Worm (Caenorhabditis elegans): ENCODE measurements around the gene sym-3.

sym-3 gene

DNA sequence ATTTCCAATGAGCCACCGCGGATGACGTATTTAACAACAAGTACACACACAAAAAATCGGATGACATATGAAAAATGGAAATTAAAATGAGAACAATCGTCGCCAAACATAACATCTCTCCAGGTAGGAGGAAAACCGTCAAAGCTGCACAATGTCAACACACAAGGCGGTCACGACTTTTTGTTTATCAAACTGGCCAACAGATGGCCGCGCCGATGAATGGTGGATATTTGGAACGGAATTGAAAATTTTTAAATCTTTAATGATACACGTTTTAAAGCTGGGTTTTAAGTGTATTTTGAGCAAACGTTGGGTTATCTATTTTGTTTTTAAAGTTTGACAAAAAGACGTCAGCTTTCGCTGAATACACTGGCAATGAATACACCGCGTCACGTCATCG is 7.7 kb downstream of the sym-3 start (continued):
- no peak for TF ChIP-seq atf-7 (tag; optimal IDR thresholded peaks at IDR 0.05)

DNA sequence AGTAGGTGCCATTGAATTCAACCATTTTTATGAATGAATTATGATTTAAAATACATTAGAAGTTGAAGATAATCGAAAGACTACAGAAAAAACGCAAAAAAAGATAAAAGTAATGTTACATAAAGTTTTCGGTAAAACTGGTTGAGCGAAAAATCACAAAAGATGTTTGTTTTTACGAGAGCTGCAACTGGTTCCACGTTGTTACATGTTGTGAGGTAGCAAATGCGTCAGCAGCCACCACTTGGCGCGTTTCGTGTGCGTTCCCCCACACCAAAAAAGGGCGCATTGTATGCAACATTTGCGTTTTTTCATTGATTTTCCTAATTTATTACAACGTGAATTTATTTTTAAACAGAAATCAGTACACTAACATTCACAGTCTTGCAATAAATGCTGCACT is 8.6 kb downstream of the sym-3 start, which contains the start of gene gakh-1:
Gene gakh-1, plus strand, starts transcription at position 347 of the 400 bp plus-strand sequence.
- peak; percentile 68 for TF ChIP-seq lin-40 (tag; optimal IDR thresholded peaks at IDR 0.05)
- TF ChIP-seq gei-17 (GFP tag; optimal IDR thresholded peaks at IDR 0.05): peak; percentile 2
- peak; percentile 57 for TF ChIP-seq nhr-80 (tag; optimal IDR thresholded peaks at IDR 0.05)
- TF ChIP-seq let-607 (tag; optimal IDR thresholded peaks at IDR 0.05): peak; percentile 96 to 97
- peak; percentile 31; the same call in 1 of the 2 replicates for TF ChIP-seq mcd-1 (GFP tag; IDR thresholded peaks at IDR 0.05)
- TF ChIP-seq lin-26 (GFP tag; IDR thresholded peaks at IDR 0.05): no peak
- 0 out of 2 replicates have a peak, but pooled peaks have one; percentile 10 for TF ChIP-seq rcor-1 (GFP tag; IDR thresholded peaks at IDR 0.05)
- no peak for TF ChIP-seq ztf-6 (GFP tag; IDR thresholded peaks at IDR 0.05)
- peak in 1 of 3 experiments; percentile 30 for TF ChIP-seq lin-35 (GFP tag; optimal IDR thresholded peaks at IDR 0.05)
- peak; percentile 10 for TF ChIP-seq F22D6.2 (tag; optimal IDR thresholded peaks at IDR 0.05)
- peak; percentile 92 for TF ChIP-seq ztf-18 (tag; optimal IDR thresholded peaks at IDR 0.05)
- TF ChIP-seq sea-2 (GFP tag; IDR thresholded peaks at IDR 0.05): no peak
- TF ChIP-seq attf-5 (GFP tag; optimal IDR thresholded peaks at IDR 0.05): peak; percentile 12
- TF ChIP-seq dox-1 (GFP tag; IDR thresholded peaks at IDR 0.05): peak; percentile 48
- peak; percentile 69; the same call in 1 of the 2 replicates for TF ChIP-seq K11D2.4 (GFP tag; IDR thresholded peaks at IDR 0.05)
- TF ChIP-seq pbrm-1 (GFP tag; IDR thresholded peaks at IDR 0.05): peak; percentile 53; the same call in 1 of the 2 replicates
- no peak for TF ChIP-seq atf-7 (tag; optimal IDR thresholded peaks at IDR 0.05)

DNA sequence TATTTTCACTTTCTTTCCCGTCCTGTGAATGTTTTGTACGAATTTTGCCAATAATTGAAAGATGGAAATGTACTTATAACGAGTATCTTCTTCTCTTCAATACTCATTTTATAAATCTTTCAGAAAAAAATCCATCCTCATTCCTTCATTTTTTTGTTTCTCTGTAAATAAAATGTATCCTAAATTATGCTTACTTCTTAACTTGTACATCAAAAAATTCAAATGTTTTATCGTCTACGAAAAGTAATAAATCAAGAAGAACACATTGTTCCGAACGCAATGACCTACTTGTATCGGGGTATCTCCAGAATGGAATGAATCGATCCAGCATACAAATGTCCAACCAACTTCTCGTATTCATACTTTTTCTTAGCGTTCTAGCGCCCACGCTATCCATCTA is 12.6 kb downstream of the sym-3 start, which contains the start of gene F46G11.6:
Gene F46G11.6, plus strand, starts transcription at position 301 of the 400 bp plus-strand sequence.
- TF ChIP-seq lin-26 (GFP tag; IDR thresholded peaks at IDR 0.05) (no peak), ztf-6 (GFP tag; IDR thresholded peaks at IDR 0.05) (no peak), ztf-22 (GFP tag; optimal IDR thresholded peaks at IDR 0.05) (no peak)

DNA sequence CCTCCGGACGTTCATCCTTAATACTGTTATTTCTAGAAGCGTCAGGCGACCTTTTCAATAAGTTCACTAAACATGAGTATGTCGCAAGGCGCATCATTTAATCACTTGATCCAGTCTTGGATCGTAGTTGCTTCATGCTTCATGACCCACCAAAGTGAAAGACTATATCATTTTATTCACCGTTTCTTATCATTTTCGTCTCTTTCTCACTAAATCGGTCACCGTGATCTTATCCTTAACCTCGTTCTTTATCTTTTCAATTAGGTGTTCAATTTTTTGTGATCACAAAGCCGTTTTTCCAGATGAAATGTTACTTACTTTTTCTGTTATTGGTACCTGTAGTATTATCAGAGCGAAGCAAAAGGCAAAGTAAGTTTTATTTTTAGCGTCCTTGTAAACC is 14.3 kb downstream of the sym-3 start, which contains the start of gene F46G11.2:
Gene F46G11.2, plus strand, starts transcription at position 301 of the 400 bp plus-strand sequence.
- no peak for TF ChIP-seq nfya-2 (GFP tag; IDR thresholded peaks at IDR 0.05)
- no peak for TF ChIP-seq F57A8.1 (GFP tag; optimal IDR thresholded peaks at IDR 0.05)
- TF ChIP-seq bed-1 (GFP tag; IDR thresholded peaks at IDR 0.05): no peak
- TF ChIP-seq nhr-27 (tag; optimal IDR thresholded peaks at IDR 0.05): no peak
- TF ChIP-seq ceh-58 (GFP tag; IDR thresholded peaks at IDR 0.05): no peak
- no peak for TF ChIP-seq snpc-1.1 (tag; optimal IDR thresholded peaks at IDR 0.05; ENCODE audit: insufficient read depth)
- TF ChIP-seq T07F8.4 (tag; optimal IDR thresholded peaks at IDR 0.05): no peak

DNA sequence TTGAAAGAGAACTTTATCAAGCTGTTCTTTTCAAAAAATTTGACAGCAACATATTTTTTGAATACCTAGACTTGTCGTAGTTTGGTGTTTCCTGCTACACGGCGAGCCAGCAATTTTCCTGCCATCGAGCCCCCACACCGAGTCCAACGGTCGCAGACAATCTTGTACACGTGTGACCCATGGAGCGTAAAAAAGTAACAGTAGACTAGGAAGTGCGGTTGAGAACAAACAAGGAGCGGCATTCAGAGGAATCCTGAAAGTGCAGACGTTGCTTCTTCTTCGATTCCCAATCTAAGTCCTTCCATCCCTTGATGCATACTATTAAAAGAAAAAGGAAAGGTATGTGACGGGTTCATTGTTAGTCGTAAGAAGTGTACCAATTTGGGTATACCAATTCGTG is 17.3 kb downstream of the sym-3 start, which contains the start of gene twnk-1:
Gene twnk-1, plus strand, starts transcription at position 301 of the 400 bp plus-strand sequence.
- TF ChIP-seq nhr-27 (tag; optimal IDR thresholded peaks at IDR 0.05): no peak
- TF ChIP-seq ZK185.1 (tag; optimal IDR thresholded peaks at IDR 0.05; ENCODE audit: poor library complexity, severe bottlenecking): no peak
- TF ChIP-seq F23B12.7 (tag; optimal IDR thresholded peaks at IDR 0.05; ENCODE audit: insufficient read depth): no peak
- no peak for TF ChIP-seq madf-8 (GFP tag; conservative IDR thresholded peaks at IDR 0.05)
- no peak for TF ChIP-seq dpff-1 (tag; optimal IDR thresholded peaks at IDR 0.05)
- TF ChIP-seq dox-1 (GFP tag; IDR thresholded peaks at IDR 0.05): no peak
- TF ChIP-seq F49E8.2 (tag; optimal IDR thresholded peaks at IDR 0.05; ENCODE audit: insufficient read depth): no peak
- TF ChIP-seq snpc-1.1 (tag; optimal IDR thresholded peaks at IDR 0.05; ENCODE audit: insufficient read depth): no peak
- TF ChIP-seq cebp-1 (GFP tag; IDR thresholded peaks at IDR 0.05): no peak
- TF ChIP-seq cebp-1 (tag; optimal IDR thresholded peaks at IDR 0.05): no peak
- TF ChIP-seq Y67H2A.10 (GFP tag; conservative IDR thresholded peaks at IDR 0.05): no peak
- no peak for TF ChIP-seq gei-17 (GFP tag; optimal IDR thresholded peaks at IDR 0.05)
- TF ChIP-seq lin-35 (GFP tag; optimal IDR thresholded peaks at IDR 0.05): no peak
- TF ChIP-seq lsy-27 (tag; optimal IDR thresholded peaks at IDR 0.05; ENCODE audit: borderline replicate concordance, insufficient read depth): no peak
- TF ChIP-seq T26A5.8 (tag; optimal IDR thresholded peaks at IDR 0.05): no peak
- TF ChIP-seq nfya-2 (GFP tag; IDR thresholded peaks at IDR 0.05): no peak
